Worm (Caenorhabditis elegans): ENCODE results near the gene icd-1.

The icd-1 gene

DNA sequence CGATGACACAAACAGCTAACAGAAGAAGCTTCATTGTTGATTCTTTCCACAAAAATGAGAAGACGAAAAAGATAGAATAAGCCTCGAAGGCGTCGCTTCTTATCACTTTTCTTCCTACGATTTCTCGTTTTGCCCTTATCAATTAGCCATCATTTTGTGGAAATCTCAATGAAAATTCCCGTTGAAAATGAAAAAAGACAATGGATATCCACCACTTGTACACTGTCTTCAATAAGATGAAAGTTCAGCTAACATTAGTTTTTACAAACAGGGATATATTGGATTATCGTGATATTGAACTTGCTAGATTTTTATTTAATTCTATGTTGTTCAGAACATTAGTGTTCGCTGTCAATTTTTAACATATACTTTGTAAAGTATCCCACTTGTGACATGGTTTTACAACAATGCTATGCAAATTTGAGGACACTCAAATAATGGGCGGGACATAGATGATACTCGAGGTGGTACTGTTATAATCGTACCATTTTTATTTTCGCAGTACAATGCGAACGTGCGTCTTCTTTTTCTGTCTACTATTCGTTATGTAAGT lies 21.8 kb downstream of the icd-1 start, which contains the start of the genes F18C5.5 and F18C5.9:
TSS of gene F18C5.5 (minus strand) at position 101 of the 553 bp plus-strand sequence.
TSS of gene F18C5.9 (plus strand) at position 503 of the 553 bp plus-strand sequence.
- no peak for TF ChIP-seq unc-62 (GFP tag; optimal IDR thresholded peaks at IDR 0.05)

DNA sequence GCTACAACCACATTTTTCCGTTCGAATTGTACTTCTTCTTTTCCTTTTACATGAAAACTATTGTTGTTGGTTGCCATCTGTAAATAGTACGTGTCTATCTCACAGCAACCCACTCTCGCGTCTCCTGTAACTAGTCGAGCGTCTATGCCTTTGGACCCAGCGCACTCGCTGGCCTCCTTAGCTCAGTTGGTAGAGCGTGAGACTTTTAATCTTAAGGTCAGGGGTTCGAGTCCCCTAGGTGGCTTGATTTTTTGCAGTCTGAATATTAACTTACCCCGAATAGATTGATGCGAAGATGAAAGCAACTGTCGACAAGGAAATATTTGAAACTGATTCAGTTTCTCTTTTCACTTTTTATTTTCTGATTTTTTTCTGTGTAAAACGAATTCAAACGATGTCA lies 23.4 kb downstream of the icd-1 start, which contains the start of gene mpz-3:
TSS of gene mpz-3 (minus strand) at position 320 of the 400 bp plus-strand sequence.
- no peak for TF ChIP-seq unc-62 (GFP tag; optimal IDR thresholded peaks at IDR 0.05)

DNA sequence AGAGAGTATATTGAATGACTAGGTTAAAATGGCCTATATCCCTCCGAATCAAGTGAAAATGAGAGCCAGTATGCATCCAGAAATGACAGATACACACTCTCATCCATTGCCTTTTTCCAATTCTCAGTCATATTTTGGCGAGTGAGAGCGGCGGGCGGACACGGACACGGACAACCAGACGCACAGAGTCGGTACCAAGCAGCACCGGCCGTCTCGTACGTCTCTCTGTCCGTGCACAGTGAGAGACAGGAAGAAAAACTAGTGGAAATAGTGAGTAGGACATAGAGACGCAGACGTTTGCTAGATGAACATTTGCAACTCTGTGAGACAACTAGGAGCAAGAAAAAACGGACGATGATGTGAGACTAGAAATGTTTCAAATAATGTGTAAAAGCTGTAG lies 25.2 kb downstream of the icd-1 start:
- TF ChIP-seq unc-62 (GFP tag; optimal IDR thresholded peaks at IDR 0.05) = no peak

DNA sequence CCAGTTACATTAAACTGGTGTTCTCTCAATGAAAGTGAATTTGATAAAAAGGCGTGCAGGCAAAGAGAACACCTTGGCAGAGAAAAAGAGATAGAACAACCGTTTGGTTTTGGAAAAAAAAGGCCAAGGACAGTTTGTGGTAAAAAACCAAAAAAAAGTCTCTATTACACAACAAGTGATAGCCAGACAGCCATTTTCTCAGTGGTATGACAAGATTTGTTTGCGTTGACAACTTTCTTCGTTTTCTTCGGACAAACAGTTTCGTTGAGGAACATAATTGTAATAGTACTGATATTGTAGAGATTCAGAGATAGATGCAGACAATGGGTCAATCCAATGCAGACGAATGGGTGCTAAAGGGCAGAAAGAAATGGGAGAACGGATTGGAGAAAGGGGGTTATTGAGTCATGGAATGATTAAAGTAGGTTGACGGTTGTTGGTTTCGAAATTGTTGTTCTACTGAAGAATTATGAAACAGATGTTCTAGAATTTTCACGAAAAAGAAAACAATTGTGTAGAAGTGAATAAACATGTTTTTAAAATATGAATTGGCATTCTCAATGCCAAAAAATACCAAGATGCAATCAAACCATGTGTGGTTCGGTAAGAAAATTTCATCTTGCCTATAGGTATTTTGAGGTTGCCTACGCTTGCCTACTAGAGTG lies 26.1 kb downstream of the icd-1 start:
- TF ChIP-seq unc-62 (GFP tag; optimal IDR thresholded peaks at IDR 0.05) = no peak

DNA sequence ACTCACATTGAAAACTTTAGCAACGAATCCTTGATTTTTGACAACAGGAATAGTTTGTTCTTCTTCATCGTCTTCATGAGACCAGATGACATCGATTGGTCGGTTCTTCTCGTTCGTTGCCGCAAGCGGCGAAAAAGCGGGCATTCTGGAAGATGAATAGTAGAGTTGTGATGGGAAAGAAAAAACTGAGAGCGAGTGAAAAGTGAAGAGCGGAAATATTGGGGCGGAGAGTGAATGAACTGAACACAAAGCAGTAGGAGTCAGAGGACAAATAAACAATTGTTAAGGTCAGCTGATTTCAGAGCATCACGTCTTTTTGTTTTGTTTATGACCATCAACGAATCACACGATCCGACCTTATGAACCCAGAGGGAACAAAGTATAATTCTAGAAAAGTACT lies 27.2 kb downstream of the icd-1 start, which contains the start of gene F18C5.10:
TSS of gene F18C5.10 (minus strand) at position 145 of the 400 bp plus-strand sequence.
- TF ChIP-seq unc-62 (GFP tag; optimal IDR thresholded peaks at IDR 0.05) = no peak

DNA sequence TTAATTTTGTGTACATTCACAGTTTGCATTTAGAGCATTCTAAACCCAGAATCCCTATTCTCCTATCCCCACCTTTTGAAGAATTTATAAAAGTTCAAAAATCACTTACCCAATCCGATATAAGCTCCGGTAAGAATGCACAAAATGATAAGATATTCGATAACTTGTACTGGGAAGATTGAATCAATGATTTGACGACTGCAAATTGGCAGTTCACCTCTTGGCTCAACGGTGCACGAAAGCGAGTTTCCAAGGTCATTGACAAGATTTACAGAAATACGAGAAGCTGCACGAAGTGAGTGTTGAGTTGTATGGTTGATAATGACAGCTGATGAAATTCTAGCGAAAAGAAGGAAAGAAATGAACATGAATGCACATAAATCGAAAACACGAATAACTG lies 28.2 kb downstream of the icd-1 start:
- no peak for TF ChIP-seq unc-62 (GFP tag; optimal IDR thresholded peaks at IDR 0.05)

DNA sequence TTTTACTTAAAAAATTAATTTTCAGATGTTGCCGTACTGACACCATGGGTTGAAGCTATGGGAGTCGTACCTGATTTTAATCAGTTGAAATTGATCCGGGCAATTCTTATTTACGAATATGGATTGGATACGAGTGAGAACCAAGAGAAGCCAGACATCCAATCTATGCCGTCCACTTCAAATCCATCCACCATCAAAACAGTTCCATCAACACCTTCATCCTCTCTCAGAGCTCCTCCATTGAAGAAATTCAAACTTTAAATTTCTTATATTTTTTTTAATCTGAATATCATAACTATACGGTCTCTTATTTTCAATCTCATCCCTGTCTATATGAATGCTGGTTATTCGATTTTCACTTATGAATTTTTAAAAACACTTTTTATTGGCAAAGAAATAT lies 29.6 kb downstream of the icd-1 start:
- TF ChIP-seq unc-62 (GFP tag; optimal IDR thresholded peaks at IDR 0.05) = no peak

DNA sequence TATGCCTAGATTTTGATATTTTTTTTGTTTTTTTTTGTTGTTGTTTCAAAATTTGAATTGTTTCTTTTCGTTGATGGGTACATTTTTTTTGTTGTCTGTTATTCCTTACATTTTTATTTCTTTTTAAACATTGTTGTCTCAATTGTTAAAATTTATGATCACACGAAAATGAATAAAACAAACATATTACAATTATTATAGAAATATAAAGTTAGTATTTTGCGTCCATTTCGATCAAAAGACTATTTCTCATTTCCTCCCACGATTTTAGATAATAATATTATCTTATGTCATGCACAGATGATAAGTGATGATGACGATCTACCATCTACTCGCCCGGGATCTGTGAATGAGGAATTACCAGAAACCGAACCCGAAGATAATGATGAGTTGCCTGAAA lies 33.8 kb downstream of the icd-1 start, which contains the start of gene wrn-1:
TSS of gene wrn-1 (plus strand) at position 301 of the 400 bp plus-strand sequence.
- TF ChIP-seq unc-62 (GFP tag; optimal IDR thresholded peaks at IDR 0.05) = no peak

DNA sequence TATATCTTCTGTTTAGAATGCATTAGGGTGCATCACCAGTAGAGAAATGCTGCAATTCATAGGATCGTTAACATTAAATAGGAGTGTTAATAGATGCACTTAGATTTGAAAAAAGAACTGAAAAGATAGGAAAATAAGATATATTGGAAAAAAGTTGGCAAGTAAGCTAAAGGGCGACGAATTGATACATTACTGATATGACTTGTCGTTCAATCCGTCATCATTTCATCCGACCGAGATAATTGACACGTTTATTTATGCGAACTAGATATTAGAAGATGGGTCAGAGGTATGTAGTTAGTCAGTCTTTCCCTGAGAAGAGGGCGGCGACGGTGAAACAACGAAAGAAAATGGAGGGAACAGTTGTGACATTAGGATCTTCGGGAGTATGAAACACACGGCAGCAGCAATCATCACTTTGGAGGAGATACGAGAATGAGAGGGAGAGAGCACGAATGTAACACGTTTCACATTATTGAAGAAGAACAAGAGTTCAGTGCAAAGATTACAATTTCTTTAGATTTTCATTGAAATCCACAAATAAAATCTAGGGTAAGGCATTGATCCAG lies 43.5 kb downstream of the icd-1 start, which contains the start of gene lron-15:
TSS of gene lron-15 (minus strand) at position 51 of the 569 bp plus-strand sequence.
- TF ChIP-seq unc-62 (GFP tag; optimal IDR thresholded peaks at IDR 0.05) = no peak
